Fruit fly (Drosophila melanogaster) whole organism, embryonic: ENCODE data around the gene CG31176.

Source experiments
- Antp ChIP-seq: fragments of 200-800 bp; sonication (Bioruptor generic); optimal IDR thresholded peaks from 3 replicates; lab custom pipeline; 2016; ENCODE audit warnings: missing biosample characterization, missing genetic modification characterization
- Asciz ChIP-seq: fragments of 200-800 bp; sonication (Bioruptor generic); optimal IDR thresholded peaks from 2 replicates; lab custom pipeline; 2017; ENCODE audit warnings: missing biosample characterization, mild to moderate bottlenecking, missing genetic modification characterization, missing genetic modification reagents
- CG11723 ChIP-seq: fragments of 200-800 bp; sonication (Bioruptor generic); optimal IDR thresholded peaks from 2 replicates; lab custom pipeline; 2017; ENCODE audit warnings: missing biosample characterization, mild to moderate bottlenecking, missing genetic modification characterization
- CG12769 ChIP-seq: fragments of 200-800 bp; sonication (Bioruptor generic); optimal IDR thresholded peaks from 2 replicates; lab custom pipeline; 2019; ENCODE audit warnings: missing biosample characterization, mild to moderate bottlenecking, missing genetic modification characterization, moderate library complexity
- CG1602 ChIP-seq: fragments of 200-800 bp; sonication (Bioruptor generic); optimal IDR thresholded peaks from 3 replicates; lab custom pipeline; 2016; ENCODE audit warnings: missing biosample characterization, missing genetic modification characterization
- CG1647 ChIP-seq: fragments of 200-800 bp; sonication (Bioruptor generic); optimal IDR thresholded peaks from 3 replicates; lab custom pipeline; 2016; ENCODE audit warnings: missing biosample characterization, missing genetic modification characterization
- CG16863 ChIP-seq: fragments of 200-800 bp; sonication (Bioruptor generic); optimal IDR thresholded peaks from 3 replicates; lab custom pipeline; 2016; ENCODE audit warnings: missing biosample characterization, missing genetic modification characterization
- CG17385 ChIP-seq: fragments of 200-800 bp; sonication (Bioruptor generic); optimal IDR thresholded peaks from 3 replicates; lab custom pipeline; 2018; ENCODE audit warnings: missing biosample characterization, mild to moderate bottlenecking, missing genetic modification characterization
- CG2120 ChIP-seq: fragments of 200-800 bp; sonication (Bioruptor generic); optimal IDR thresholded peaks from 3 replicates; lab custom pipeline; 2016; ENCODE audit warnings: missing biosample characterization, missing genetic modification characterization
- CG30403 ChIP-seq: fragments of 200-800 bp; sonication (Bioruptor generic); optimal IDR thresholded peaks from 3 replicates; lab custom pipeline; 2016; ENCODE audit warnings: missing biosample characterization, missing genetic modification characterization
- CG31365 ChIP-seq: fragments of 200-800 bp; sonication (Bioruptor generic); optimal IDR thresholded peaks from 2 replicates; lab custom pipeline; 2018; ENCODE audit warnings: missing biosample characterization, mild to moderate bottlenecking, missing genetic modification characterization
- CG33213 ChIP-seq: fragments of 200-800 bp; sonication (Bioruptor generic); optimal IDR thresholded peaks from 3 replicates; lab custom pipeline; 2016; ENCODE audit warnings: missing biosample characterization, missing genetic modification characterization
- CG34224 ChIP-seq: fragments of 200-800 bp; sonication (Bioruptor generic); IDR thresholded peaks from 3 replicates; pipeline ENCODE4 v1.3.6; 2022; ENCODE audit warnings: missing biosample characterization, missing genetic modification characterization; ENCODE audit not compliant: partially characterized antibody
- CG3838 ChIP-seq: fragments of 200-800 bp; sonication (Bioruptor generic); optimal IDR thresholded peaks from 3 replicates; lab custom pipeline; 2016; ENCODE audit warnings: missing biosample characterization, missing genetic modification characterization
- CG4707 ChIP-seq: fragments of 200-800 bp; sonication (Bioruptor generic); optimal IDR thresholded peaks from 2 replicates; lab custom pipeline; 2018; ENCODE audit warnings: missing biosample characterization, mild to moderate bottlenecking, missing genetic modification characterization, moderate library complexity
- CG6689 ChIP-seq: fragments of 200-800 bp; sonication (Bioruptor generic); IDR thresholded peaks from 2 replicates; pipeline ENCODE4 v1.3.6; 2022; ENCODE audit warnings: missing biosample characterization, missing genetic modification characterization
- CG7786 ChIP-seq: fragments of 200-800 bp; sonication (Bioruptor generic); optimal IDR thresholded peaks from 2 replicates; lab custom pipeline; 2016; ENCODE audit warnings: missing biosample characterization, missing genetic modification characterization
- CG9727 ChIP-seq: fragments of 200-800 bp; sonication (Bioruptor generic); optimal IDR thresholded peaks from 3 replicates; lab custom pipeline; 2017; ENCODE audit warnings: missing biosample characterization, mild to moderate bottlenecking, missing genetic modification characterization
- CG9876 ChIP-seq: fragments of 200-800 bp; sonication (Bioruptor generic); optimal IDR thresholded peaks from 2 replicates; lab custom pipeline; 2016; ENCODE audit warnings: missing biosample characterization, missing genetic modification characterization
- D ChIP-seq, 2 experiments: fragments of 200-800 bp in 1 of 2; fragments of >200 bp in 1 of 2; sonication (Bioruptor generic) in 1 of 2; optimal IDR thresholded peaks; 2 replicates in 1 of 2; 3 replicates in 1 of 2; lab custom pipeline; 2017; ENCODE audit warnings: mild to moderate bottlenecking in 1 of 2, missing biosample characterization in 1 of 2, missing genetic modification characterization in 1 of 2, missing genetic modification reagents in 1 of 2
- Hand ChIP-seq: fragments of 200-800 bp; sonication (Bioruptor generic); optimal IDR thresholded peaks from 2 replicates; lab custom pipeline; 2017; ENCODE audit warnings: mild to moderate bottlenecking, missing biosample characterization, missing genetic modification reagents, missing genetic modification characterization
- Hmr ChIP-seq: fragments of 200-800 bp; sonication (Bioruptor generic); optimal IDR thresholded peaks from 3 replicates; lab custom pipeline; 2017; ENCODE audit warnings: mild to moderate bottlenecking, missing biosample characterization, missing genetic modification reagents, missing genetic modification characterization
- Hr51 ChIP-seq, 2 experiments: fragments of 200-800 bp; sonication (Bioruptor generic); optimal IDR thresholded peaks; 2 replicates in 1 of 2; 3 replicates in 1 of 2; lab custom pipeline; 2016 to 2018; ENCODE audit warnings: missing biosample characterization in 2 of 2, missing genetic modification characterization in 2 of 2, mild to moderate bottlenecking in 1 of 2, moderate library complexity in 1 of 2
- Hsf ChIP-seq: fragments of 200-800 bp; sonication (Bioruptor generic); optimal IDR thresholded peaks from 3 replicates; lab custom pipeline; 2016; ENCODE audit warnings: missing biosample characterization, missing genetic modification characterization
- Meics ChIP-seq: fragments of 200-800 bp; sonication (Bioruptor generic); optimal IDR thresholded peaks from 2 replicates; lab custom pipeline; 2017; ENCODE audit warnings: missing biosample characterization, mild to moderate bottlenecking, missing genetic modification characterization
- Myb ChIP-seq: fragments of 200-800 bp; sonication (Bioruptor generic); optimal IDR thresholded peaks from 2 replicates; lab custom pipeline; 2016; ENCODE audit warnings: missing biosample characterization, missing genetic modification characterization
- Six4 ChIP-seq: fragments of 200-800 bp; sonication (Bioruptor generic); optimal IDR thresholded peaks from 2 replicates; lab custom pipeline; 2016; ENCODE audit warnings: missing biosample characterization, missing genetic modification characterization
- Trl ChIP-seq, 3 experiments: fragments of >200 bp in 2 of 3; fragments of 200-800 bp in 1 of 3; sonication (Bioruptor generic) in 1 of 3; optimal IDR thresholded peaks; 2 replicates in 1 of 3; 3 replicates in 2 of 3; lab custom pipeline; 2016 to 2017; ENCODE audit warnings: missing biosample characterization in 1 of 3, missing genetic modification characterization in 1 of 3
- ap ChIP-seq: fragments of 200-800 bp; sonication (Bioruptor generic); IDR thresholded peaks from 2 replicates; pipeline ENCODE4 v1.3.6; 2022; ENCODE audit warnings: missing biosample characterization, missing genetic modification characterization
- cas ChIP-seq: fragments of 200-800 bp; sonication (Bioruptor generic); IDR thresholded peaks from 2 replicates; pipeline ENCODE4 v1.3.6; 2022; ENCODE audit warnings: missing biosample characterization, missing genetic modification characterization
- chinmo ChIP-seq: fragments of 200-800 bp; sonication (Bioruptor generic); IDR thresholded peaks from 4 replicates; pipeline ENCODE4 v1.3.6; 2022; ENCODE audit warnings: missing biosample characterization, missing genetic modification characterization; ENCODE audit not compliant: partially characterized antibody
- emc ChIP-seq: fragments of 200-800 bp; sonication (Bioruptor generic); optimal IDR thresholded peaks from 2 replicates; lab custom pipeline; 2016; ENCODE audit warnings: missing biosample characterization, missing genetic modification characterization
- ewg ChIP-seq: fragments of 200-800 bp; sonication (Bioruptor generic); optimal IDR thresholded peaks from 3 replicates; lab custom pipeline; 2017; ENCODE audit warnings: mild to moderate bottlenecking, missing biosample characterization, missing genetic modification reagents, missing genetic modification characterization
- jing ChIP-seq: fragments of 200-800 bp; sonication (Bioruptor generic); optimal IDR thresholded peaks from 2 replicates; lab custom pipeline; 2018; ENCODE audit warnings: missing biosample characterization, mild to moderate bottlenecking, missing genetic modification characterization
- jumu ChIP-seq: fragments of 200-800 bp; sonication (Bioruptor generic); optimal IDR thresholded peaks from 3 replicates; lab custom pipeline; 2016; ENCODE audit warnings: missing biosample characterization, missing genetic modification characterization
- kay ChIP-seq: fragments of 200-800 bp; sonication (Bioruptor generic); optimal IDR thresholded peaks from 2 replicates; lab custom pipeline; 2016; ENCODE audit warnings: missing biosample characterization, missing genetic modification characterization
- odd ChIP-seq: fragments of 200-800 bp; sonication (Bioruptor generic); optimal IDR thresholded peaks from 2 replicates; lab custom pipeline; 2017; ENCODE audit warnings: missing biosample characterization, mild to moderate bottlenecking, missing genetic modification characterization
- pho ChIP-seq: fragments of 200-800 bp; sonication (Bioruptor generic); optimal IDR thresholded peaks from 2 replicates; lab custom pipeline; 2016; ENCODE audit warnings: missing biosample characterization, missing genetic modification characterization
- row ChIP-seq: fragments of 200-800 bp; sonication (Bioruptor generic); IDR thresholded peaks from 3 replicates; pipeline ENCODE4 v1.3.6; 2022; ENCODE audit warnings: missing biosample characterization, missing genetic modification characterization
- run ChIP-seq: fragments of 200-800 bp; sonication (Bioruptor generic); optimal IDR thresholded peaks from 3 replicates; lab custom pipeline; 2018; ENCODE audit warnings: missing biosample characterization, mild to moderate bottlenecking, missing genetic modification characterization
- seq ChIP-seq: fragments of 200-800 bp; sonication (Bioruptor generic); IDR thresholded peaks from 2 replicates; pipeline ENCODE4 v1.3.6; 2022; ENCODE audit warnings: missing biosample characterization, missing genetic modification characterization
- sisA ChIP-seq: fragments of 200-800 bp; sonication (Bioruptor generic); IDR thresholded peaks from 2 replicates; pipeline ENCODE4 v1.3.6; 2022; ENCODE audit warnings: missing biosample characterization, missing genetic modification characterization
- sna ChIP-seq: fragments of 200-800 bp; sonication (Bioruptor generic); IDR thresholded peaks from 2 replicates; pipeline ENCODE4 v1.3.6; 2022; ENCODE audit warnings: missing biosample characterization, missing genetic modification characterization; ENCODE audit not compliant: partially characterized antibody
- sob ChIP-seq: fragments of 200-800 bp; sonication (Bioruptor generic); IDR thresholded peaks from 2 replicates; pipeline ENCODE4 v1.3.6; 2022; ENCODE audit warnings: missing biosample characterization, missing genetic modification characterization
- sqz ChIP-seq: fragments of 200-800 bp; sonication (Bioruptor generic); optimal IDR thresholded peaks from 3 replicates; lab custom pipeline; 2018; ENCODE audit warnings: missing biosample characterization, mild to moderate bottlenecking, missing genetic modification characterization
- stwl ChIP-seq: fragments of 200-800 bp; sonication (Bioruptor generic); optimal IDR thresholded peaks from 3 replicates; lab custom pipeline; 2018; ENCODE audit warnings: missing biosample characterization, mild to moderate bottlenecking, missing genetic modification characterization, moderate library complexity
- tin ChIP-seq: fragments of 200-800 bp; sonication (Bioruptor generic); optimal IDR thresholded peaks from 3 replicates; lab custom pipeline; 2016; ENCODE audit warnings: missing biosample characterization, missing genetic modification characterization
- tx ChIP-seq: fragments of 200-800 bp; sonication (Bioruptor generic); optimal IDR thresholded peaks from 2 replicates; lab custom pipeline; 2016; ENCODE audit warnings: missing biosample characterization, missing genetic modification characterization
- yki ChIP-seq: fragments of >200 bp; optimal IDR thresholded peaks from 3 replicates; lab custom pipeline; 2018
- z ChIP-seq: fragments of 200-800 bp; sonication (Bioruptor generic); IDR thresholded peaks from 3 replicates; pipeline ENCODE4 v1.3.6; 2022; ENCODE audit warnings: missing biosample characterization, missing genetic modification characterization

CG31176 gene

DNA sequence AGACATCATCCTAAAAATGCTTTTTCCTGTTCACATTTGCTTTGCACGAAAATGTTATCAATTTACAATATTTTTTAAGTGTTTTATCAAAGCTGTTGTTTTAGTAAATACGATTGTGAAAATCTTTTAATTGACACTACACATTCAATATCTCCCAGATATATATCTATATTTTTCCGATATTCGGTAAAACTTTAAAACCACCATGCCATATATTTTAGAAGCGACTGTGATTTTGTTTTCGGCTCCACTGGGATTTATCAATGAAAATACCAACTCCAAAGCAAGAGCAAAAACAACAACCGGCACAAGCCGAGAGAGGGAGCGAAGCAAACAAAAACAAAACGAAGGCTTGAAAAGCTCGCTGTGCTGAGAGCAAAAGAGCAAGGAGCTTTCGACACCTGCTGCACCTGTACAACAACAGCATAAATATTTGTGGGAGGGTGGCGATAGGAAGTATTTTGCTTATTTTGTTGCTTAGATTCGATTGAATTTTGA, 523 bp upstream of the CG31176 start (continued):
- TF ChIP-seq sna: no peak
- no peak for TF ChIP-seq CG31365
- TF ChIP-seq ap (GFP tag; lab: Robert Waterston, UW): no peak
- no peak for TF ChIP-seq CG34224 (GFP tag; lab: Robert Waterston, UW)
- TF ChIP-seq Meics (GFP tag; lab: Kevin White, UChicago): peak; percentile 68
- TF ChIP-seq Trl (optimal IDR thresholded peaks at IDR 0.05; lab: Kevin White, UChicago): peak; percentile 59 to 73
- peak; percentile 27 for TF ChIP-seq Trl (GFP tag; optimal IDR thresholded peaks at IDR 0.05; lab: Kevin White, UChicago)
- TF ChIP-seq stwl (tag; lab: Kevin White, UChicago): no peak
- TF ChIP-seq Myb (GFP tag; lab: Kevin White, UChicago): no peak
- TF ChIP-seq sob (GFP tag; lab: Robert Waterston, UW): peak; percentile 38; the same call in 1 of the 2 replicates
- TF ChIP-seq Asciz (GFP tag; lab: Kevin White, UChicago): peak; percentile 46
- peak; percentile 30 for TF ChIP-seq CG16863
- peak; percentile 57 for TF ChIP-seq odd (GFP tag; lab: Kevin White, UChicago)
- no peak for TF ChIP-seq kay
- peak; percentile 65 for TF ChIP-seq CG30403 (GFP tag; lab: Kevin White, UChicago)
- peak; percentile 23 for TF ChIP-seq Hsf (GFP tag; lab: Kevin White, UChicago)
- TF ChIP-seq CG9727 (GFP tag; lab: Kevin White, UChicago): peak; percentile 24
- peak; percentile 43 for TF ChIP-seq CG6689
- peak; percentile 83; the same call in 3 of the 4 replicates for TF ChIP-seq chinmo (GFP tag; lab: Robert Waterston, UW)
- peak; percentile 3 for TF ChIP-seq tin (GFP tag; lab: Kevin White, UChicago)
- peak; percentile 71 for TF ChIP-seq CG2120 (GFP tag; lab: Kevin White, UChicago)
- TF ChIP-seq run (tag; lab: Kevin White, UChicago): peak; percentile 34
- no peak for TF ChIP-seq D (optimal IDR thresholded peaks at IDR 0.05; lab: Kevin White, UChicago)
- TF ChIP-seq D (GFP tag; optimal IDR thresholded peaks at IDR 0.05; lab: Kevin White, UChicago): no peak
- no peak for TF ChIP-seq CG9876
- TF ChIP-seq sisA (GFP tag; lab: Robert Waterston, UW): no peak
- TF ChIP-seq seq (GFP tag; lab: Robert Waterston, UW): no peak
- TF ChIP-seq CG1647 (GFP tag; lab: Kevin White, UChicago): no peak
- TF ChIP-seq CG3838 (GFP tag; lab: Kevin White, UChicago): no peak
- peak; percentile 12 for TF ChIP-seq CG11723 (GFP tag; lab: Kevin White, UChicago)
- no peak for TF ChIP-seq jing
- peak in 1 of 2 experiments; percentile 78 for TF ChIP-seq Hr51 (GFP tag; optimal IDR thresholded peaks at IDR 0.05; lab: Kevin White, UChicago)
- no peak for TF ChIP-seq ewg (GFP tag; lab: Kevin White, UChicago)
- no peak for TF ChIP-seq z
- no peak for TF ChIP-seq Antp (GFP tag; lab: Kevin White, UChicago)
- no peak for TF ChIP-seq jumu (GFP tag; lab: Kevin White, UChicago)
- TF ChIP-seq CG12769: no peak
- TF ChIP-seq Six4 (GFP tag; lab: Kevin White, UChicago): no peak
- TF ChIP-seq CG1602: peak; percentile 4
- TF ChIP-seq CG7786 (GFP tag; lab: Kevin White, UChicago): no peak
- TF ChIP-seq sqz (GFP tag; lab: Kevin White, UChicago): no peak
- no peak for TF ChIP-seq cas (GFP tag; lab: Robert Waterston, UW)
- TF ChIP-seq Hmr (GFP tag; lab: Kevin White, UChicago): peak; percentile 37
- no peak for TF ChIP-seq tx (GFP tag; lab: Kevin White, UChicago)
- TF ChIP-seq pho (GFP tag; lab: Kevin White, UChicago): peak; percentile 43
- no peak for TF ChIP-seq yki (lab: Kevin White, UChicago)
- no peak for TF ChIP-seq CG33213 (GFP tag; lab: Kevin White, UChicago)
- no peak for TF ChIP-seq emc (GFP tag; lab: Kevin White, UChicago)
- TF ChIP-seq row (GFP tag; lab: Robert Waterston, UW): no peak
- no peak for TF ChIP-seq CG4707 (GFP tag; lab: Kevin White, UChicago)
- no peak for TF ChIP-seq Hand (GFP tag; lab: Kevin White, UChicago)
- TF ChIP-seq CG17385 (GFP tag; lab: Kevin White, UChicago): peak; percentile 33
